Fruit fly (Drosophila melanogaster): ENCODE data around the gene CG3734.

Gene CG3734

DNA sequence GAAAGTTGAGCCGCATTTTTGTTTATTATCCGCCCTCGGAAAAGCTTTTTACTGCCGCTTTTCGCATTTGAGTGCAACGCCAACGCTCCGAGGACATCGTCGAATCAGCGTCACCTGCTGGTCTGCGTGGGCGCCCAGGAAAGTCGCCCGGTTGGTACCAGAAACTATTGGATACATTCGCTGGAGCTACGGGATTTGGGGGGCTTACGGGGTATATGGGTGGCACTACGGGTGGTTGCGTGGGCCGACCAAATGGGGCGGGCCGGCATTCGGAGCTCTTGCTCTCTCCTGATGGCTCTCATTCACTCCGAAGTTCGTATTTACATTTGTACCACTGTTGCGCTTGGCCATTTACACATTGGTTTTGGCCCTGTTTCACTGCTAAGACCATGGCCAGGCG, 23.7 kb downstream of the CG3734 start:
- no peak for TF ChIP-seq crp (GFP tag; optimal IDR thresholded peaks at IDR 0.05)
- no peak for TF ChIP-seq Chrac-16 (GFP tag; optimal IDR thresholded peaks at IDR 0.05)
- no peak for TF ChIP-seq NC2α (GFP tag; optimal IDR thresholded peaks at IDR 0.05)
- peak; percentile 84 for TF ChIP-seq z (GFP tag; IDR thresholded peaks at IDR 0.05)
- TF ChIP-seq CG17612 (GFP tag; IDR thresholded peaks at IDR 0.05): no peak
- TF ChIP-seq CG1529 (GFP tag; optimal IDR thresholded peaks at IDR 0.05): no peak
- no peak for TF ChIP-seq Asciz (GFP tag; optimal IDR thresholded peaks at IDR 0.05)
- no peak for TF ChIP-seq CG7745 (tag; optimal IDR thresholded peaks at IDR 0.05)
- no peak for TF ChIP-seq gem (tag; optimal IDR thresholded peaks at IDR 0.05)
- TF ChIP-seq Dip2 (GFP tag; IDR thresholded peaks at IDR 0.05): no peak
- no peak for TF ChIP-seq Optix (GFP tag; IDR thresholded peaks at IDR 0.05)
- no peak for TF ChIP-seq YL-1 (GFP tag; optimal IDR thresholded peaks at IDR 0.05)
- 0 out of 2 replicates have a peak, but pooled peaks have one; percentile 14 for TF ChIP-seq slbo (GFP tag; IDR thresholded peaks at IDR 0.05)
- TF ChIP-seq CG17328 (GFP tag; IDR thresholded peaks at IDR 0.05): no peak
- no peak for TF ChIP-seq CG13775 (GFP tag; optimal IDR thresholded peaks at IDR 0.05)
- no peak for TF ChIP-seq Xrp1 (GFP tag; IDR thresholded peaks at IDR 0.05)
- TF ChIP-seq CG31224 (GFP tag; IDR thresholded peaks at IDR 0.05): peak; percentile 98
- TF ChIP-seq crol (GFP tag; IDR thresholded peaks at IDR 0.05): peak; percentile 64; the same call in 1 of the 2 replicates
- 0 out of 4 replicates have a peak, but pooled peaks have one; percentile 23 for TF ChIP-seq chinmo (GFP tag; IDR thresholded peaks at IDR 0.05; ENCODE audit: partially characterized antibody)
- no peak for TF ChIP-seq CG4707 (GFP tag; optimal IDR thresholded peaks at IDR 0.05)
- TF ChIP-seq Bdp1 (GFP tag; optimal IDR thresholded peaks at IDR 0.05): no peak
- TF ChIP-seq CG2889 (GFP tag; IDR thresholded peaks at IDR 0.05): no peak
- peak; percentile 62; the same call in 1 of the 3 replicates for TF ChIP-seq sr (GFP tag; IDR thresholded peaks at IDR 0.05)
- TF ChIP-seq dmrt99B (tag; optimal IDR thresholded peaks at IDR 0.05): no peak
- no peak for TF ChIP-seq CG15601 (tag; optimal IDR thresholded peaks at IDR 0.05)
- peak; percentile 82 for TF ChIP-seq abd-A (tag; optimal IDR thresholded peaks at IDR 0.05)
- peak; percentile 75 for TF ChIP-seq CG13894 (tag; optimal IDR thresholded peaks at IDR 0.05)
- TF ChIP-seq vnd (GFP tag; IDR thresholded peaks at IDR 0.05; ENCODE audit: partially characterized antibody): 0 out of 3 replicates have a peak, but pooled peaks have one; percentile 12
- TF ChIP-seq CG4282 (GFP tag; optimal IDR thresholded peaks at IDR 0.05): no peak
- TF ChIP-seq CG9876 (GFP tag; optimal IDR thresholded peaks at IDR 0.05): no peak
- TF ChIP-seq CG6765 (GFP tag; optimal IDR thresholded peaks at IDR 0.05): no peak
- TF ChIP-seq Ada2b (GFP tag; IDR thresholded peaks at IDR 0.05): no peak
- no peak for TF ChIP-seq CG8478 (optimal IDR thresholded peaks at IDR 0.05)
- no peak for TF ChIP-seq CG17385 (GFP tag; optimal IDR thresholded peaks at IDR 0.05)
- 0 out of 3 replicates have a peak, but pooled peaks have one; percentile 21 for TF ChIP-seq CG34422 (GFP tag; IDR thresholded peaks at IDR 0.05)
- no peak for TF ChIP-seq bigmax (GFP tag; optimal IDR thresholded peaks at IDR 0.05)
- TF ChIP-seq Deaf1 (tag; optimal IDR thresholded peaks at IDR 0.05): peak; percentile 62
- peak; percentile 67 for TF ChIP-seq scrt (GFP tag; optimal IDR thresholded peaks at IDR 0.05)
- peak in 1 of 2 experiments; percentile 9 for TF ChIP-seq Trl (optimal IDR thresholded peaks at IDR 0.05)
- TF ChIP-seq Trl (GFP tag; optimal IDR thresholded peaks at IDR 0.05): no peak
- no peak for TF ChIP-seq Six4 (GFP tag; optimal IDR thresholded peaks at IDR 0.05)

DNA sequence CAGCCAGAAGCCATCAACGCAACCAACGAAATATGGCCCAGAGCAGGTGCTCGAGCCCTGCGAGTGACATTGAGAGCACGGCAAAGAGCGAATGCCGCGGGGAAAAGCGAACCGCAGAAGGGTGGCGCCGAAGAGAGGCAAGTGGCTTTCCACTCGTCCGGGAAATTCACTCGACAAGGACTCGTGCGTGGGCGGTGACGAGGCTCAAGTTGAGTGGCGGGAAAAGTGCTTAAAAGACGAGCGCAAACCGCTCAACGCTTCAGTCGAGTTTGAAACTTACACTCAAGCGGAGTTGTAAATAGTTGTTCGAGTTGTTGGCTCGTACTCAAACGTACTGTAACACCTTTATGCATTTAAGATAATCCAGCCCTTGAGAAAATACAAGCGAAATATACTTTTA, 24.8 kb downstream of the CG3734 start, which contains the start of gene CG31221:
Gene CG31221, plus strand, starts transcription at position 256 of the 400 bp plus-strand sequence.
- TF ChIP-seq sens-2 (GFP tag; IDR thresholded peaks at IDR 0.05) (no peak), chm (GFP tag; IDR thresholded peaks at IDR 0.05) (no peak), CG31224 (GFP tag; IDR thresholded peaks at IDR 0.05) (peak; percentile 29; the same call in 1 of the 2 replicates), CG9797 (GFP tag; optimal IDR thresholded peaks at IDR 0.05) (no peak), CG4617 (GFP tag; optimal IDR thresholded peaks at IDR 0.05; ENCODE audit: borderline replicate concordance) (no peak), CG12104 (GFP tag; optimal IDR thresholded peaks at IDR 0.05) (no peak), CG13624 (GFP tag; optimal IDR thresholded peaks at IDR 0.05) (no peak), Trl (optimal IDR thresholded peaks at IDR 0.05) (peak; percentile 5 to 9), Trl (GFP tag; optimal IDR thresholded peaks at IDR 0.05) (no peak), sob (GFP tag; IDR thresholded peaks at IDR 0.05) (no peak), CG10366 (GFP tag; IDR thresholded peaks at IDR 0.05) (no peak), Deaf1 (tag; optimal IDR thresholded peaks at IDR 0.05) (peak; percentile 64), z (GFP tag; IDR thresholded peaks at IDR 0.05) (peak; percentile 93), Aef1 (GFP tag; IDR thresholded peaks at IDR 0.05) (peak; percentile 21; the same call in 1 of the 3 replicates), CG17359 (tag; optimal IDR thresholded peaks at IDR 0.05) (no peak), ara (GFP tag; IDR thresholded peaks at IDR 0.05) (peak; percentile 25; the same call in 1 of the 2 replicates), sisA (GFP tag; IDR thresholded peaks at IDR 0.05) (0 out of 2 replicates have a peak, but pooled peaks have one; percentile 5)
